Worm (Caenorhabditis elegans): ENCODE results near the gene srv-21.

ce11 chrIV:5896341-5896740, 19.2 kb upstream of the srv-21 start, which contains the start of gene pck-3:
- TF ChIP-seq med-1 (GFP tag; optimal IDR thresholded peaks at IDR 0.05; ENCODE audit: insufficient read depth) = no peak
- TF ChIP-seq flt-1 (GFP tag; IDR thresholded peaks at IDR 0.05) = no peak
- TF ChIP-seq T22C8.4 (GFP tag; IDR thresholded peaks at IDR 0.05) = no peak
- no peak for TF ChIP-seq klf-2 (GFP tag; conservative IDR thresholded peaks at IDR 0.05)
- TF ChIP-seq ref-1 (GFP tag; conservative IDR thresholded peaks at IDR 0.05) = no peak
- TF ChIP-seq ztf-29 (GFP tag; IDR thresholded peaks at IDR 0.05) = no peak
- no peak for TF ChIP-seq ztf-23 (GFP tag; IDR thresholded peaks at IDR 0.05)
- TF ChIP-seq tab-1 (GFP tag; IDR thresholded peaks at IDR 0.05) = no peak

Data from whole organism, midembryonic.